Fruit fly (Drosophila melanogaster): Measurements from ENCODE around the gene CG4942.

The CG4942 gene

dm6 chr3L:9033537-9033936 lies 39.4 kb upstream of the CG4942 start:
- TF ChIP-seq Ets98B (GFP tag; IDR thresholded peaks at IDR 0.05) = no peak
- TF ChIP-seq CG10348 (GFP tag; IDR thresholded peaks at IDR 0.05) = no peak
- TF ChIP-seq D1 (tag; optimal IDR thresholded peaks at IDR 0.05) = no peak
- peak; percentile 28 for TF ChIP-seq Pif1B (GFP tag; optimal IDR thresholded peaks at IDR 0.05)
- TF ChIP-seq Pif1A (GFP tag; optimal IDR thresholded peaks at IDR 0.05) = no peak
- no peak for TF ChIP-seq CG32121 (GFP tag; IDR thresholded peaks at IDR 0.05)
- TF ChIP-seq CG8301 (tag; optimal IDR thresholded peaks at IDR 0.05) = no peak
- TF ChIP-seq CG8159 (tag; optimal IDR thresholded peaks at IDR 0.05) = peak; percentile 68
- TF ChIP-seq CG13204 (GFP tag; optimal IDR thresholded peaks at IDR 0.05) = no peak
- TF ChIP-seq CG15710 (tag; optimal IDR thresholded peaks at IDR 0.05) = peak; percentile 52
- peak; percentile 39 for TF ChIP-seq CG14655 (GFP tag; optimal IDR thresholded peaks at IDR 0.05)
- peak; percentile 20 for TF ChIP-seq CG17806 (tag; optimal IDR thresholded peaks at IDR 0.05)
- peak; percentile 54 for TF ChIP-seq CG9948 (tag; optimal IDR thresholded peaks at IDR 0.05)
- TF ChIP-seq fd96Ca (GFP tag; IDR thresholded peaks at IDR 0.05) = no peak
- TF ChIP-seq CG12605 (GFP tag; IDR thresholded peaks at IDR 0.05) = no peak
- TF ChIP-seq CG34367 (tag; optimal IDR thresholded peaks at IDR 0.05) = peak; percentile 20
- no peak for TF ChIP-seq gl (tag; optimal IDR thresholded peaks at IDR 0.05)
- TF ChIP-seq rn (GFP tag; IDR thresholded peaks at IDR 0.05) = no peak
- no peak for TF ChIP-seq CG4496 (GFP tag; IDR thresholded peaks at IDR 0.05)
- TF ChIP-seq Snoo (tag; optimal IDR thresholded peaks at IDR 0.05) = peak; percentile 60
- TF ChIP-seq EcR (GFP tag; optimal IDR thresholded peaks at IDR 0.05) = no peak

- TF ChIP-seq Pif1A (GFP tag; optimal IDR thresholded peaks at IDR 0.05) = peak; percentile 21
- TF ChIP-seq CG14655 (GFP tag; optimal IDR thresholded peaks at IDR 0.05) = peak; percentile 59
- no peak for TF ChIP-seq CG13204 (GFP tag; optimal IDR thresholded peaks at IDR 0.05)
- TF ChIP-seq EcR (GFP tag; optimal IDR thresholded peaks at IDR 0.05) = no peak
- TF ChIP-seq CG17806 (tag; optimal IDR thresholded peaks at IDR 0.05) = peak; percentile 79
- peak; percentile 84 for TF ChIP-seq CG8159 (tag; optimal IDR thresholded peaks at IDR 0.05)
- peak; percentile 32 for TF ChIP-seq CG15710 (tag; optimal IDR thresholded peaks at IDR 0.05)
- peak; percentile 61 for TF ChIP-seq gl (tag; optimal IDR thresholded peaks at IDR 0.05)
- TF ChIP-seq D1 (tag; optimal IDR thresholded peaks at IDR 0.05) = peak; percentile 20
- TF ChIP-seq Pif1B (GFP tag; optimal IDR thresholded peaks at IDR 0.05) = peak; percentile 15
- no peak for TF ChIP-seq rn (GFP tag; IDR thresholded peaks at IDR 0.05)
- TF ChIP-seq CG4496 (GFP tag; IDR thresholded peaks at IDR 0.05) = 0 out of 3 replicates have a peak, but pooled peaks have one; percentile 28
- TF ChIP-seq CG9948 (tag; optimal IDR thresholded peaks at IDR 0.05) = peak; percentile 74
- TF ChIP-seq CG32121 (GFP tag; IDR thresholded peaks at IDR 0.05) = no peak
- TF ChIP-seq CG8301 (tag; optimal IDR thresholded peaks at IDR 0.05) = peak; percentile 61
- TF ChIP-seq Snoo (tag; optimal IDR thresholded peaks at IDR 0.05) = peak; percentile 50
- no peak for TF ChIP-seq fd96Ca (GFP tag; IDR thresholded peaks at IDR 0.05)
- no peak for TF ChIP-seq CG10348 (GFP tag; IDR thresholded peaks at IDR 0.05)
Observed at dm6 chr3L:9033999-9034626, 38.8 kb upstream of the CG4942 start.

- TF ChIP-seq CG8301 (tag; optimal IDR thresholded peaks at IDR 0.05) (no peak), rn (GFP tag; IDR thresholded peaks at IDR 0.05) (no peak), CG32121 (GFP tag; IDR thresholded peaks at IDR 0.05) (no peak), CG8159 (tag; optimal IDR thresholded peaks at IDR 0.05) (no peak), Pif1B (GFP tag; optimal IDR thresholded peaks at IDR 0.05) (no peak), Ets98B (GFP tag; IDR thresholded peaks at IDR 0.05) (no peak), CG12605 (GFP tag; IDR thresholded peaks at IDR 0.05) (no peak), CG34367 (tag; optimal IDR thresholded peaks at IDR 0.05) (no peak), Snoo (tag; optimal IDR thresholded peaks at IDR 0.05) (no peak), CG17806 (tag; optimal IDR thresholded peaks at IDR 0.05) (no peak), CG10348 (GFP tag; IDR thresholded peaks at IDR 0.05) (no peak), CG14655 (GFP tag; optimal IDR thresholded peaks at IDR 0.05) (no peak), D1 (tag; optimal IDR thresholded peaks at IDR 0.05) (no peak), CG4496 (GFP tag; IDR thresholded peaks at IDR 0.05) (no peak), fd96Ca (GFP tag; IDR thresholded peaks at IDR 0.05) (no peak), Pif1A (GFP tag; optimal IDR thresholded peaks at IDR 0.05) (no peak), EcR (GFP tag; optimal IDR thresholded peaks at IDR 0.05) (no peak), gl (tag; optimal IDR thresholded peaks at IDR 0.05) (no peak), CG15710 (tag; optimal IDR thresholded peaks at IDR 0.05) (no peak), CG13204 (GFP tag; optimal IDR thresholded peaks at IDR 0.05) (no peak)
Observed at dm6 chr3L:9037608-9038007, 35.3 kb upstream of the CG4942 start.

dm6 chr3L:9039189-9039588 lies 33.7 kb upstream of the CG4942 start:
- TF ChIP-seq CG10348 (GFP tag; IDR thresholded peaks at IDR 0.05) (no peak), CG15710 (tag; optimal IDR thresholded peaks at IDR 0.05) (no peak), rn (GFP tag; IDR thresholded peaks at IDR 0.05) (no peak), CG9948 (tag; optimal IDR thresholded peaks at IDR 0.05) (no peak), CG13204 (GFP tag; optimal IDR thresholded peaks at IDR 0.05) (no peak), D1 (tag; optimal IDR thresholded peaks at IDR 0.05) (no peak), EcR (GFP tag; optimal IDR thresholded peaks at IDR 0.05) (no peak), gl (tag; optimal IDR thresholded peaks at IDR 0.05) (no peak), fd96Ca (GFP tag; IDR thresholded peaks at IDR 0.05) (no peak), CG8159 (tag; optimal IDR thresholded peaks at IDR 0.05) (no peak), Pif1A (GFP tag; optimal IDR thresholded peaks at IDR 0.05) (no peak)

dm6 chr3L:9041042-9041477 lies 31.8 kb upstream of the CG4942 start, which contains the start of gene Doc1:
Doc1 (plus strand) TSS chr3L:9041375.
- TF ChIP-seq CG8301 (tag; optimal IDR thresholded peaks at IDR 0.05) (no peak), CG12605 (GFP tag; IDR thresholded peaks at IDR 0.05) (no peak), CG14655 (GFP tag; optimal IDR thresholded peaks at IDR 0.05) (no peak), CG17806 (tag; optimal IDR thresholded peaks at IDR 0.05) (no peak), EcR (GFP tag; optimal IDR thresholded peaks at IDR 0.05) (no peak), Snoo (tag; optimal IDR thresholded peaks at IDR 0.05) (no peak), CG32121 (GFP tag; IDR thresholded peaks at IDR 0.05) (no peak), CG10348 (GFP tag; IDR thresholded peaks at IDR 0.05) (no peak), fd96Ca (GFP tag; IDR thresholded peaks at IDR 0.05) (no peak), CG13204 (GFP tag; optimal IDR thresholded peaks at IDR 0.05) (no peak), CG34367 (tag; optimal IDR thresholded peaks at IDR 0.05) (no peak), CG15710 (tag; optimal IDR thresholded peaks at IDR 0.05) (no peak), gl (tag; optimal IDR thresholded peaks at IDR 0.05) (no peak), D1 (tag; optimal IDR thresholded peaks at IDR 0.05) (no peak), Ets98B (GFP tag; IDR thresholded peaks at IDR 0.05) (no peak), rn (GFP tag; IDR thresholded peaks at IDR 0.05) (no peak)
